Worm (Caenorhabditis elegans): ENCODE results near the gene C25E10.5.

ce11 chrV:9067678-9068077, 37.3 kb downstream of the C25E10.5 start, which contains the start of gene fip-2:
- TF ChIP-seq him-1 (tag; optimal IDR thresholded peaks at IDR 0.05) (no peak), W03F9.2 (tag; optimal IDR thresholded peaks at IDR 0.05) (no peak)
